Fruit fly (Drosophila melanogaster): Measurements from ENCODE around the gene ClC-a.
A peak's percentile ranks its signal among the peaks of the same experiment; 100 is the strongest.

Gene ClC-a

dm6 chr3R:11779357-11780018 lies 33.5 kb downstream of the ClC-a start (continued):
- TF ChIP-seq CG15336 (GFP tag; IDR thresholded peaks at IDR 0.05) (peak; percentile 74), CG4318 (GFP tag; optimal IDR thresholded peaks at IDR 0.05) (peak; percentile 80), CG8319 (GFP tag; optimal IDR thresholded peaks at IDR 0.05) (peak; percentile 83), Ets96B (tag; optimal IDR thresholded peaks at IDR 0.05) (peak; percentile 94), Hr39 (GFP tag; optimal IDR thresholded peaks at IDR 0.05) (peak; percentile 92), Eip93F (GFP tag; optimal IDR thresholded peaks at IDR 0.05) (peak; percentile 81), CG11294 (GFP tag; IDR thresholded peaks at IDR 0.05) (no peak; the same call in 1 of the 2 replicates), Gug (GFP tag; IDR thresholded peaks at IDR 0.05) (peak; percentile 74), ss (GFP tag; optimal IDR thresholded peaks at IDR 0.05) (peak; percentile 79 to 91), CG6163 (GFP tag; IDR thresholded peaks at IDR 0.05) (peak; percentile 84), Hr38 (GFP tag; optimal IDR thresholded peaks at IDR 0.05) (no peak), salr (GFP tag; optimal IDR thresholded peaks at IDR 0.05) (peak; percentile 87 to 91), esn (GFP tag; optimal IDR thresholded peaks at IDR 0.05) (peak; percentile 95), dac (GFP tag; optimal IDR thresholded peaks at IDR 0.05) (peak; percentile 80), Sox15 (GFP tag; optimal IDR thresholded peaks at IDR 0.05) (peak; percentile 88), CG16779 (tag; optimal IDR thresholded peaks at IDR 0.05) (peak; percentile 81), CG32006 (GFP tag; optimal IDR thresholded peaks at IDR 0.05) (peak; percentile 93), CG3032 (tag; optimal IDR thresholded peaks at IDR 0.05) (peak; percentile 93), topi (GFP tag; optimal IDR thresholded peaks at IDR 0.05) (peak; percentile 96), CG34406 (GFP tag; optimal IDR thresholded peaks at IDR 0.05) (peak; percentile 93)

DNA sequence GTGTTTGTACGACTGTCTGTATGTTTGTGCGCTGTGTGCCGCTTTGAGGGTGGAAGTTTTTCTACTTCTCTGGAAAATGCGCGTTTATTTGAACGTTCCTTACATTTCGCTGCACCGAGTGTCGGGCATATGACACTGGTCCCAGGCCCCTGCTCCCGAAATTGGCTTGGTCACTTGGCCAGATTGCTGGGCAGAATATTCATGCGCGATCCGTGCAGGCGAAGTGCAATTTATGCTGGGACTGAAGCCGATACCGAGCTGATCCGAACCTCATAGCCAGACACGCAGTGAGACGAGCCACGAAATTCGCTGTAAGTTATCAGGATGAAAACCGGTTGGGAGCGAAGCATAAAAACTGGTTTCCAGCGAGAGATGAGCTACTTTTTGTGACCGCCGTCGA lies 34.1 kb downstream of the ClC-a start:
- TF ChIP-seq CG6163 (GFP tag; IDR thresholded peaks at IDR 0.05) (peak; percentile 77), CG6854 (GFP tag; optimal IDR thresholded peaks at IDR 0.05) (no peak), Gug (GFP tag; IDR thresholded peaks at IDR 0.05) (0 out of 2 replicates have a peak, but pooled peaks have one; percentile 30), CG11294 (GFP tag; IDR thresholded peaks at IDR 0.05) (peak; percentile 41; the same call in 1 of the 2 replicates), Sox102F (GFP tag; optimal IDR thresholded peaks at IDR 0.05) (no peak)

- TF ChIP-seq dac (GFP tag; optimal IDR thresholded peaks at IDR 0.05) = peak; percentile 53
- TF ChIP-seq cyc (GFP tag; optimal IDR thresholded peaks at IDR 0.05) = peak; percentile 24
- TF ChIP-seq Met (GFP tag; optimal IDR thresholded peaks at IDR 0.05) = peak; percentile 54
- TF ChIP-seq Eip93F (GFP tag; optimal IDR thresholded peaks at IDR 0.05) = peak; percentile 28
- peak; percentile 7 for TF ChIP-seq CG10669 (GFP tag; optimal IDR thresholded peaks at IDR 0.05)
- TF ChIP-seq esn (GFP tag; optimal IDR thresholded peaks at IDR 0.05) = peak; percentile 63
- TF ChIP-seq CG8319 (GFP tag; optimal IDR thresholded peaks at IDR 0.05) = peak; percentile 39
- peak; percentile 87 for TF ChIP-seq CG32006 (GFP tag; optimal IDR thresholded peaks at IDR 0.05)
- TF ChIP-seq fd59A (GFP tag; optimal IDR thresholded peaks at IDR 0.05) = peak; percentile 63
- peak; percentile 58 for TF ChIP-seq dsx (GFP tag; optimal IDR thresholded peaks at IDR 0.05; ENCODE audit: poor library complexity, severe bottlenecking)
- peak; percentile 44 for TF ChIP-seq CG6808 (GFP tag; optimal IDR thresholded peaks at IDR 0.05)
- TF ChIP-seq Ets21C (GFP tag; optimal IDR thresholded peaks at IDR 0.05) = no peak
- peak; percentile 79 for TF ChIP-seq CG4318 (GFP tag; optimal IDR thresholded peaks at IDR 0.05)
- TF ChIP-seq CG16779 (tag; optimal IDR thresholded peaks at IDR 0.05) = peak; percentile 12
- peak; percentile 16 for TF ChIP-seq lz (GFP tag; optimal IDR thresholded peaks at IDR 0.05)
- peak; percentile 99 for TF ChIP-seq Blimp-1 (GFP tag; optimal IDR thresholded peaks at IDR 0.05)
- peak; percentile 67 for TF ChIP-seq Hr4 (GFP tag; optimal IDR thresholded peaks at IDR 0.05)
- TF ChIP-seq CG6792 (GFP tag; optimal IDR thresholded peaks at IDR 0.05) = peak; percentile 65
- peak; percentile 25 for TF ChIP-seq net (GFP tag; optimal IDR thresholded peaks at IDR 0.05)
- TF ChIP-seq fkh (GFP tag; optimal IDR thresholded peaks at IDR 0.05) = no peak
- TF ChIP-seq CG1621 (tag; optimal IDR thresholded peaks at IDR 0.05) = peak; percentile 54
- no peak; the same call in 1 of the 2 replicates for TF ChIP-seq CG11294 (GFP tag; IDR thresholded peaks at IDR 0.05)
- TF ChIP-seq CG7368 (GFP tag; optimal IDR thresholded peaks at IDR 0.05) = no peak
- peak; percentile 52 for TF ChIP-seq spab (GFP tag; optimal IDR thresholded peaks at IDR 0.05)
- TF ChIP-seq salr (GFP tag; optimal IDR thresholded peaks at IDR 0.05) = peak in 1 of 2 experiments; percentile 80
- no peak for TF ChIP-seq topi (GFP tag; optimal IDR thresholded peaks at IDR 0.05)
- TF ChIP-seq Gug (GFP tag; IDR thresholded peaks at IDR 0.05) = peak; percentile 36; the same call in 1 of the 2 replicates
- TF ChIP-seq CG6163 (GFP tag; IDR thresholded peaks at IDR 0.05) = peak; percentile 73
- TF ChIP-seq CG6854 (GFP tag; optimal IDR thresholded peaks at IDR 0.05) = peak; percentile 81
- TF ChIP-seq Sox15 (GFP tag; optimal IDR thresholded peaks at IDR 0.05) = peak; percentile 77
- TF ChIP-seq Eip78C (GFP tag) = peak; percentile 85
- peak; percentile 34 for TF ChIP-seq CG31627 (GFP tag; optimal IDR thresholded peaks at IDR 0.05)
- TF ChIP-seq CG10631 (GFP tag; optimal IDR thresholded peaks at IDR 0.05) = peak; percentile 68
Observed at dm6 chr3R:11778012-11778865, 34.8 kb downstream of the ClC-a start.
